Fruit fly (Drosophila melanogaster) whole organism, adult: Measurements from ENCODE around the gene CNMa.

Source experiments
- CG11617 ChIP-seq: fragments of 200-800 bp; sonication (Bioruptor generic); optimal IDR thresholded peaks from 2 replicates; lab custom pipeline; 2017; ENCODE audit warnings: mild to moderate bottlenecking, missing biosample characterization, missing genetic modification reagents, missing genetic modification characterization
- CG14711 ChIP-seq: fragments of 200-800 bp; sonication (Bioruptor generic); optimal IDR thresholded peaks from 2 replicates; lab custom pipeline; 2018; ENCODE audit warnings: missing biosample characterization, mild to moderate bottlenecking, missing genetic modification characterization, moderate library complexity
- CG33017 ChIP-seq: fragments of 200-800 bp; sonication (Bioruptor generic); optimal IDR thresholded peaks from 2 replicates; lab custom pipeline; 2018; ENCODE audit warnings: missing biosample characterization, mild to moderate bottlenecking, missing genetic modification characterization, moderate library complexity
- CG7101 ChIP-seq: fragments of 200-800 bp; sonication (Bioruptor generic); optimal IDR thresholded peaks from 2 replicates; lab custom pipeline; 2018; ENCODE audit warnings: missing biosample characterization, mild to moderate bottlenecking, missing genetic modification characterization, moderate library complexity
- Clk ChIP-seq: fragments of 200-800 bp; sonication (Bioruptor generic); optimal IDR thresholded peaks from 2 replicates; lab custom pipeline; 2017; ENCODE audit warnings: missing biosample characterization, missing genetic modification characterization
- Hr96 ChIP-seq: fragments of 200-800 bp; sonication (Bioruptor generic); optimal IDR thresholded peaks from 2 replicates; lab custom pipeline; 2016; ENCODE audit warnings: missing biosample characterization, missing genetic modification characterization
- bab1 ChIP-seq: fragments of 200-800 bp; sonication (Bioruptor generic); optimal IDR thresholded peaks from 3 replicates; lab custom pipeline; 2019; ENCODE audit warnings: missing biosample characterization, mild to moderate bottlenecking, missing genetic modification characterization, moderate library complexity
- cnc ChIP-seq, 2 experiments: fragments of >200 bp; optimal IDR thresholded peaks; 2 replicates each; lab custom pipeline; 2017
- kay ChIP-seq: fragments of 200-800 bp; sonication (Bioruptor generic); peaks from one replicate; lab custom pipeline; 2016; ENCODE audit warnings: missing biosample characterization, missing genetic modification characterization, borderline replicate concordance
- tj ChIP-seq: fragments of 200-800 bp; sonication (Bioruptor generic); optimal IDR thresholded peaks from 3 replicates; lab custom pipeline; 2017; ENCODE audit warnings: missing biosample characterization, mild to moderate bottlenecking, missing genetic modification characterization, moderate library complexity
- toe ChIP-seq: fragments of 200-800 bp; sonication (Bioruptor generic); optimal IDR thresholded peaks from 2 replicates; lab custom pipeline; 2016; ENCODE audit warnings: missing biosample characterization, missing genetic modification characterization

- no peak for TF ChIP-seq CG7101 (tag; lab: Kevin White, UChicago)
- no peak for TF ChIP-seq CG14711 (tag; lab: Kevin White, UChicago)
- TF ChIP-seq CG11617 (GFP tag; lab: Kevin White, UChicago) = no peak
- TF ChIP-seq kay (GFP tag; lab: Kevin White, UChicago) = no peak
- no peak for TF ChIP-seq cnc (optimal IDR thresholded peaks at IDR 0.05; lab: Kevin White, UChicago)
- TF ChIP-seq toe (GFP tag; lab: Kevin White, UChicago) = no peak
- no peak for TF ChIP-seq tj
- no peak for TF ChIP-seq bab1 (GFP tag; lab: Kevin White, UChicago)
- no peak for TF ChIP-seq Hr96 (GFP tag; lab: Kevin White, UChicago)
- TF ChIP-seq Clk (GFP tag; lab: Kevin White, UChicago) = no peak
- no peak for TF ChIP-seq CG33017 (tag; lab: Kevin White, UChicago)
Observed at dm6 chr3L:1899616-1900015, 44.2 kb upstream of the CNMa start.
